Worm (Caenorhabditis elegans): ENCODE data around the gene ZK688.9.

ZK688.9 gene

ce11 chrIII:7891573-7892306 lies 8.9 kb upstream of the ZK688.9 start, which contains the start of the genes ZK688.5 and fahd-1 (continued):
- TF ChIP-seq aly-2 (tag; optimal IDR thresholded peaks at IDR 0.05), result no peak

DNA sequence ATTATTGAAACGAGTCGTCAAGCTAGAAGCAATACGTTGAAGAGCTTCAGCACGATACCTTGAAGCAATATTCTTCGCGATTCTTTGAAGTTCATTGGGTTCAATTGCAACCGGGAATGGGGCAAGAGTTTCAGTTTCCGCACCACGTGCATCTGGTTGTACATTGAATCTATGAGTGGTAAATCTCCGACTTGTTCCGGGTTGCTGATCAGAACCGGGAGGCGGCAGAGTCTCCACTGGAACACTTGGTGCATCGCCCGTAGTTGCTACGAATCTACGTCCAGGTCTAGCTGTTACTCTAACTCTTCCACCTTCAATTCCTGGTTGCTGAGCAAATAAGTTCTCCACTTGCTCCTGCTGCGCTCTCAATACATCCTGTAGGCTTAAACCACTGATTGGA lies 6.2 kb upstream of the ZK688.9 start:
- TF ChIP-seq nhr-237 (tag; optimal IDR thresholded peaks at IDR 0.05) (no peak), Y55F3AM.14 (GFP tag; optimal IDR thresholded peaks at IDR 0.05) (no peak), fos-1 (tag; optimal IDR thresholded peaks at IDR 0.05) (no peak), nhr-10 (tag; optimal IDR thresholded peaks at IDR 0.05) (no peak), elt-1 (tag; optimal IDR thresholded peaks at IDR 0.05) (no peak), ceh-16 (tag; optimal IDR thresholded peaks at IDR 0.05) (no peak), nhr-129 (tag; optimal IDR thresholded peaks at IDR 0.05) (no peak), F13H6.1 (tag; optimal IDR thresholded peaks at IDR 0.05) (no peak), ceh-82 (tag; optimal IDR thresholded peaks at IDR 0.05) (no peak), ztf-4 (tag; optimal IDR thresholded peaks at IDR 0.05) (no peak), sem-4 (tag; optimal IDR thresholded peaks at IDR 0.05) (no peak), mdl-1 (tag; optimal IDR thresholded peaks at IDR 0.05) (no peak), nhr-6 (tag; optimal IDR thresholded peaks at IDR 0.05) (no peak), nhr-12 (tag; optimal IDR thresholded peaks at IDR 0.05) (no peak), ZK546.5 (tag; optimal IDR thresholded peaks at IDR 0.05) (no peak), elt-3 (tag; optimal IDR thresholded peaks at IDR 0.05) (no peak), dmd-4 (tag; optimal IDR thresholded peaks at IDR 0.05) (no peak)

ce11 chrIII:7884863-7885262 lies 2.1 kb upstream of the ZK688.9 start, which contains the start of gene ZK688.11:
TSS of gene ZK688.11 (minus strand) at chrIII:7884963.
- no peak for TF ChIP-seq nhr-12 (tag; optimal IDR thresholded peaks at IDR 0.05)
- TF ChIP-seq unc-62 (GFP tag; optimal IDR thresholded peaks at IDR 0.05), result no peak
- TF ChIP-seq Y55F3AM.14 (GFP tag; optimal IDR thresholded peaks at IDR 0.05), result no peak
- no peak for TF ChIP-seq lsy-2 (tag; optimal IDR thresholded peaks at IDR 0.05)
- no peak for TF ChIP-seq ztf-4 (tag; optimal IDR thresholded peaks at IDR 0.05)
- TF ChIP-seq ZK546.5 (tag; optimal IDR thresholded peaks at IDR 0.05), result no peak
- TF ChIP-seq lin-13 (GFP tag; optimal IDR thresholded peaks at IDR 0.05), result no peak
- TF ChIP-seq lin-11 (tag; optimal IDR thresholded peaks at IDR 0.05), result no peak
- TF ChIP-seq blmp-1 (tag; optimal IDR thresholded peaks at IDR 0.05; ENCODE audit: insufficient read depth), result no peak
- TF ChIP-seq unc-39 (tag; optimal IDR thresholded peaks at IDR 0.05), result no peak
- no peak for TF ChIP-seq fos-1 (tag; optimal IDR thresholded peaks at IDR 0.05)
- TF ChIP-seq sem-4 (tag; optimal IDR thresholded peaks at IDR 0.05), result no peak
- no peak for TF ChIP-seq nhr-77 (tag; optimal IDR thresholded peaks at IDR 0.05)
- no peak for TF ChIP-seq nhr-10 (tag; optimal IDR thresholded peaks at IDR 0.05)
- no peak for TF ChIP-seq R02D3.7 (tag; optimal IDR thresholded peaks at IDR 0.05)
- no peak for TF ChIP-seq nhr-6 (tag; optimal IDR thresholded peaks at IDR 0.05)

- TF ChIP-seq blmp-1 (tag; optimal IDR thresholded peaks at IDR 0.05; ENCODE audit: insufficient read depth), result no peak
- TF ChIP-seq nhr-23 (tag; optimal IDR thresholded peaks at IDR 0.05), result no peak
- peak; percentile 49 for TF ChIP-seq C34F6.9 (tag; optimal IDR thresholded peaks at IDR 0.05)
- TF ChIP-seq lin-13 (GFP tag; optimal IDR thresholded peaks at IDR 0.05), result no peak
- TF ChIP-seq lsy-2 (tag; optimal IDR thresholded peaks at IDR 0.05), result peak in 1 of 2 experiments; percentile 26
- TF ChIP-seq nhr-129 (tag; optimal IDR thresholded peaks at IDR 0.05), result peak; percentile 77
- peak; percentile 46 for TF ChIP-seq F13H6.1 (tag; optimal IDR thresholded peaks at IDR 0.05)
- TF ChIP-seq nhr-25 (tag; optimal IDR thresholded peaks at IDR 0.05), result no peak
- peak; percentile 22 for TF ChIP-seq sma-9 (GFP tag; optimal IDR thresholded peaks at IDR 0.05)
- TF ChIP-seq sma-9 (tag; optimal IDR thresholded peaks at IDR 0.05), result no peak
These were observed 2.6 kb downstream of the ZK688.9 start for ce11 chrIII:7880132-7880715.

ce11 chrIII:7878852-7879329 lies 3.9 kb downstream of the ZK688.9 start, which contains the start of gene sup-18:
TSS of gene sup-18 (minus strand) at chrIII:7878902.
- TF ChIP-seq crh-2 (tag; optimal IDR thresholded peaks at IDR 0.05) (no peak), zag-1 (tag; optimal IDR thresholded peaks at IDR 0.05) (no peak), nhr-11 (tag; optimal IDR thresholded peaks at IDR 0.05) (no peak), nhr-77 (tag; optimal IDR thresholded peaks at IDR 0.05) (no peak), mdl-1 (tag; optimal IDR thresholded peaks at IDR 0.05) (no peak), nhr-10 (tag; optimal IDR thresholded peaks at IDR 0.05) (no peak), ZK546.5 (tag; optimal IDR thresholded peaks at IDR 0.05) (no peak), ztf-1 (GFP tag; conservative IDR thresholded peaks at IDR 0.05) (no peak), nhr-12 (tag; optimal IDR thresholded peaks at IDR 0.05) (no peak), unc-55 (GFP tag; optimal IDR thresholded peaks at IDR 0.05) (no peak), skn-1 (tag; optimal IDR thresholded peaks at IDR 0.05) (no peak), unc-62 (GFP tag; optimal IDR thresholded peaks at IDR 0.05) (no peak), lin-39 (tag; optimal IDR thresholded peaks at IDR 0.05) (no peak), lsy-2 (tag; optimal IDR thresholded peaks at IDR 0.05) (no peak), ceh-82 (tag; optimal IDR thresholded peaks at IDR 0.05) (no peak), blmp-1 (tag; optimal IDR thresholded peaks at IDR 0.05; ENCODE audit: insufficient read depth) (no peak), ceh-16 (tag; optimal IDR thresholded peaks at IDR 0.05) (no peak), lin-13 (GFP tag; optimal IDR thresholded peaks at IDR 0.05) (no peak)

Measured in whole organism, L2 larva.